Fruit fly (Drosophila melanogaster): ENCODE measurements around the gene eIF4H1.

The eIF4H1 gene

dm6 chrX:16414451-16415368 is 33.8 kb upstream of the eIF4H1 start, which contains the start of gene Traf-like:
Gene Traf-like (plus strand): TSS chrX:16415046.
- TF ChIP-seq cnc (optimal IDR thresholded peaks at IDR 0.05), result no peak
- no peak for TF ChIP-seq tj (GFP tag; optimal IDR thresholded peaks at IDR 0.05)
- no peak for TF ChIP-seq CG5204 (GFP tag; optimal IDR thresholded peaks at IDR 0.05)
- TF ChIP-seq CG14711 (tag; optimal IDR thresholded peaks at IDR 0.05), result no peak
- no peak for TF ChIP-seq ovo (GFP tag; optimal IDR thresholded peaks at IDR 0.05)
- peak; percentile 55 for TF ChIP-seq kay (GFP tag; ENCODE audit: borderline replicate concordance)
- peak; percentile 38 for TF ChIP-seq cic (GFP tag; optimal IDR thresholded peaks at IDR 0.05)
- no peak for TF ChIP-seq CG7101 (tag; optimal IDR thresholded peaks at IDR 0.05)
- no peak for TF ChIP-seq CG12768 (GFP tag; optimal IDR thresholded peaks at IDR 0.05)
- peak; percentile 22 for TF ChIP-seq Mnt (GFP tag; optimal IDR thresholded peaks at IDR 0.05)
- no peak for TF ChIP-seq toe (GFP tag; optimal IDR thresholded peaks at IDR 0.05)
- TF ChIP-seq pad (GFP tag; optimal IDR thresholded peaks at IDR 0.05), result no peak
- TF ChIP-seq bab1 (GFP tag; optimal IDR thresholded peaks at IDR 0.05), result no peak
- TF ChIP-seq CG11617 (GFP tag; optimal IDR thresholded peaks at IDR 0.05), result no peak

- TF ChIP-seq bab1 (GFP tag; optimal IDR thresholded peaks at IDR 0.05) (no peak), CG1620 (GFP tag; optimal IDR thresholded peaks at IDR 0.05) (no peak), CG7101 (tag; optimal IDR thresholded peaks at IDR 0.05) (no peak), CG14711 (tag; optimal IDR thresholded peaks at IDR 0.05) (no peak), Mnt (GFP tag; optimal IDR thresholded peaks at IDR 0.05) (no peak), CG33017 (tag; optimal IDR thresholded peaks at IDR 0.05) (no peak), Hr96 (GFP tag; optimal IDR thresholded peaks at IDR 0.05) (no peak), CG5204 (GFP tag; optimal IDR thresholded peaks at IDR 0.05) (no peak), Crg-1 (GFP tag; optimal IDR thresholded peaks at IDR 0.05) (no peak), CG7045 (GFP tag; optimal IDR thresholded peaks at IDR 0.05) (no peak), toe (GFP tag; optimal IDR thresholded peaks at IDR 0.05) (no peak), kay (GFP tag; ENCODE audit: borderline replicate concordance) (no peak), cnc (optimal IDR thresholded peaks at IDR 0.05) (no peak), Clk (GFP tag; optimal IDR thresholded peaks at IDR 0.05) (no peak), ovo (GFP tag; optimal IDR thresholded peaks at IDR 0.05) (no peak), tj (GFP tag; optimal IDR thresholded peaks at IDR 0.05) (no peak), CG12768 (GFP tag; optimal IDR thresholded peaks at IDR 0.05) (no peak)
These were observed 28.4 kb upstream of the eIF4H1 start for dm6 chrX:16420048-16420447.

- TF ChIP-seq Clk (GFP tag; optimal IDR thresholded peaks at IDR 0.05) (no peak), CG11617 (GFP tag; optimal IDR thresholded peaks at IDR 0.05) (no peak), kay (GFP tag; ENCODE audit: borderline replicate concordance) (peak; percentile 56), ovo (GFP tag; optimal IDR thresholded peaks at IDR 0.05) (no peak), CG33017 (tag; optimal IDR thresholded peaks at IDR 0.05) (no peak), toe (GFP tag; optimal IDR thresholded peaks at IDR 0.05) (no peak), cnc (optimal IDR thresholded peaks at IDR 0.05) (no peak), CG5204 (GFP tag; optimal IDR thresholded peaks at IDR 0.05) (no peak), Mnt (GFP tag; optimal IDR thresholded peaks at IDR 0.05) (no peak)
These were observed 27.6 kb upstream of the eIF4H1 start for dm6 chrX:16420878-16421277.

- TF ChIP-seq toe (GFP tag; optimal IDR thresholded peaks at IDR 0.05), result no peak
- peak; percentile 69 for TF ChIP-seq Mnt (GFP tag; optimal IDR thresholded peaks at IDR 0.05)
- no peak for TF ChIP-seq Crg-1 (GFP tag; optimal IDR thresholded peaks at IDR 0.05)
- no peak for TF ChIP-seq CG1620 (GFP tag; optimal IDR thresholded peaks at IDR 0.05)
- TF ChIP-seq ovo (GFP tag; optimal IDR thresholded peaks at IDR 0.05), result no peak
- no peak for TF ChIP-seq CG5204 (GFP tag; optimal IDR thresholded peaks at IDR 0.05)
- no peak for TF ChIP-seq CG7045 (GFP tag; optimal IDR thresholded peaks at IDR 0.05)
- TF ChIP-seq bab1 (GFP tag; optimal IDR thresholded peaks at IDR 0.05), result peak; percentile 6
- TF ChIP-seq kay (GFP tag; ENCODE audit: borderline replicate concordance), result no peak
- TF ChIP-seq pad (GFP tag; optimal IDR thresholded peaks at IDR 0.05), result peak; percentile 55
- TF ChIP-seq CG7101 (tag; optimal IDR thresholded peaks at IDR 0.05), result no peak
- no peak for TF ChIP-seq CG14711 (tag; optimal IDR thresholded peaks at IDR 0.05)
- no peak for TF ChIP-seq CG11617 (GFP tag; optimal IDR thresholded peaks at IDR 0.05)
- no peak for TF ChIP-seq Hr96 (GFP tag; optimal IDR thresholded peaks at IDR 0.05)
- TF ChIP-seq cic (GFP tag; optimal IDR thresholded peaks at IDR 0.05), result no peak
- no peak for TF ChIP-seq CG33017 (tag; optimal IDR thresholded peaks at IDR 0.05)
- TF ChIP-seq tj (GFP tag; optimal IDR thresholded peaks at IDR 0.05), result peak; percentile 18
- TF ChIP-seq cnc (optimal IDR thresholded peaks at IDR 0.05), result no peak
- no peak for TF ChIP-seq Clk (GFP tag; optimal IDR thresholded peaks at IDR 0.05)
- no peak for TF ChIP-seq CG12768 (GFP tag; optimal IDR thresholded peaks at IDR 0.05)
These were observed 26.5 kb upstream of the eIF4H1 start, which contains the start of gene AnxB11 for dm6 chrX:16421899-16422412. Gene AnxB11 (minus strand): TSS chrX:16422265.

dm6 chrX:16422466-16423124 is 25.9 kb upstream of the eIF4H1 start, which contains the start of gene hang:
Gene hang (plus strand): TSS chrX:16422831.
- no peak for TF ChIP-seq CG7045 (GFP tag; optimal IDR thresholded peaks at IDR 0.05)
- no peak for TF ChIP-seq pad (GFP tag; optimal IDR thresholded peaks at IDR 0.05)
- TF ChIP-seq CG14711 (tag; optimal IDR thresholded peaks at IDR 0.05), result peak; percentile 8
- no peak for TF ChIP-seq tj (GFP tag; optimal IDR thresholded peaks at IDR 0.05)
- no peak for TF ChIP-seq Clk (GFP tag; optimal IDR thresholded peaks at IDR 0.05)
- TF ChIP-seq CG11617 (GFP tag; optimal IDR thresholded peaks at IDR 0.05), result peak; percentile 65
- TF ChIP-seq CG7101 (tag; optimal IDR thresholded peaks at IDR 0.05), result peak; percentile 37
- TF ChIP-seq CG12768 (GFP tag; optimal IDR thresholded peaks at IDR 0.05), result no peak
- no peak for TF ChIP-seq cnc (optimal IDR thresholded peaks at IDR 0.05)
- TF ChIP-seq cic (GFP tag; optimal IDR thresholded peaks at IDR 0.05), result peak; percentile 42
- TF ChIP-seq CG33017 (tag; optimal IDR thresholded peaks at IDR 0.05), result no peak
- TF ChIP-seq CG1620 (GFP tag; optimal IDR thresholded peaks at IDR 0.05), result peak; percentile 37
- TF ChIP-seq kay (GFP tag; ENCODE audit: borderline replicate concordance), result no peak
- TF ChIP-seq ovo (GFP tag; optimal IDR thresholded peaks at IDR 0.05), result peak; percentile 45
- peak; percentile 20 for TF ChIP-seq bab1 (GFP tag; optimal IDR thresholded peaks at IDR 0.05)
- TF ChIP-seq Crg-1 (GFP tag; optimal IDR thresholded peaks at IDR 0.05), result peak; percentile 25
- TF ChIP-seq Mnt (GFP tag; optimal IDR thresholded peaks at IDR 0.05), result peak; percentile 83
- peak; percentile 6 for TF ChIP-seq Hr96 (GFP tag; optimal IDR thresholded peaks at IDR 0.05)
- no peak for TF ChIP-seq toe (GFP tag; optimal IDR thresholded peaks at IDR 0.05)
- no peak for TF ChIP-seq CG5204 (GFP tag; optimal IDR thresholded peaks at IDR 0.05)

Data from whole organism, adult.